Fruit fly (Drosophila melanogaster) whole organism, embryonic: ENCODE measurements around the gene Zasp66.
A peak's percentile ranks its signal among the peaks of the same experiment; 100 is the strongest.

ENCODE experiments used
- Asciz ChIP-seq: fragments of 200-800 bp; sonication (Bioruptor generic); optimal IDR thresholded peaks from 2 replicates; lab custom pipeline; 2017; ENCODE audit warnings: missing biosample characterization, mild to moderate bottlenecking, missing genetic modification characterization, missing genetic modification reagents
- Atf-2 ChIP-seq: fragments of 200-800 bp; sonication (Bioruptor generic); optimal IDR thresholded peaks from 2 replicates; lab custom pipeline; 2016; ENCODE audit warnings: missing biosample characterization, missing genetic modification characterization
- Atf6 ChIP-seq: fragments of 200-800 bp; sonication (Bioruptor generic); IDR thresholded peaks from 2 replicates; pipeline ENCODE4 v1.3.6; 2022; ENCODE audit warnings: missing biosample characterization, missing genetic modification characterization
- CG1024 ChIP-seq: fragments of 200-800 bp; sonication (Bioruptor generic); IDR thresholded peaks from 2 replicates; pipeline ENCODE4 v1.3.6; 2022; ENCODE audit warnings: missing biosample characterization, missing genetic modification characterization
- CG10654 ChIP-seq: fragments of 200-800 bp; sonication (Bioruptor generic); optimal IDR thresholded peaks from 2 replicates; lab custom pipeline; 2016; ENCODE audit warnings: missing biosample characterization, missing genetic modification characterization
- CG11247 ChIP-seq: fragments of 200-800 bp; sonication (Bioruptor generic); IDR thresholded peaks from 2 replicates; pipeline ENCODE4 v1.3.6; 2022; ENCODE audit warnings: missing biosample characterization, missing genetic modification characterization
- CG11696 ChIP-seq: fragments of 200-800 bp; sonication (Bioruptor generic); IDR thresholded peaks from 2 replicates; pipeline ENCODE4 v1.3.6; 2022; ENCODE audit warnings: missing biosample characterization, missing genetic modification characterization
- CG12071 ChIP-seq: fragments of 200-800 bp; sonication (Bioruptor generic); optimal IDR thresholded peaks from 3 replicates; lab custom pipeline; 2018; ENCODE audit warnings: missing biosample characterization, mild to moderate bottlenecking, missing genetic modification characterization
- CG14860 ChIP-seq: fragments of 200-800 bp; sonication (Bioruptor generic); IDR thresholded peaks from 3 replicates; pipeline ENCODE4 v1.3.6; 2022; ENCODE audit warnings: missing biosample characterization, missing genetic modification characterization; ENCODE audit not compliant: partially characterized antibody
- CG17912 ChIP-seq: fragments of 200-800 bp; sonication (Bioruptor generic); optimal IDR thresholded peaks from 2 replicates; lab custom pipeline; 2018; ENCODE audit warnings: missing biosample characterization, mild to moderate bottlenecking, missing genetic modification characterization
- CG2875 ChIP-seq: fragments of 200-800 bp; sonication (Bioruptor generic); optimal IDR thresholded peaks from 2 replicates; lab custom pipeline; 2017; ENCODE audit warnings: missing biosample characterization, mild to moderate bottlenecking, missing genetic modification characterization, missing genetic modification reagents
- CG3065 ChIP-seq: fragments of 200-800 bp; sonication (Bioruptor generic); optimal IDR thresholded peaks from 2 replicates; lab custom pipeline; 2016; ENCODE audit warnings: missing biosample characterization, missing genetic modification characterization
- CG31441 ChIP-seq: fragments of 200-800 bp; sonication (Bioruptor generic); IDR thresholded peaks from 2 replicates; pipeline ENCODE4 v1.3.6; 2022; ENCODE audit warnings: missing biosample characterization, missing genetic modification characterization
- CG33213 ChIP-seq: fragments of 200-800 bp; sonication (Bioruptor generic); optimal IDR thresholded peaks from 3 replicates; lab custom pipeline; 2016; ENCODE audit warnings: missing biosample characterization, missing genetic modification characterization
- CG34224 ChIP-seq: fragments of 200-800 bp; sonication (Bioruptor generic); IDR thresholded peaks from 3 replicates; pipeline ENCODE4 v1.3.6; 2022; ENCODE audit warnings: missing biosample characterization, missing genetic modification characterization; ENCODE audit not compliant: partially characterized antibody
- CG3726 ChIP-seq: fragments of 200-800 bp; sonication (Bioruptor generic); IDR thresholded peaks from 3 replicates; pipeline ENCODE4, ENCODE4 v1.3.6; 2022; ENCODE audit warnings: missing biosample characterization, missing genetic modification characterization
- CG6254 ChIP-seq: fragments of 200-800 bp; sonication (Bioruptor generic); optimal IDR thresholded peaks from 3 replicates; lab custom pipeline; 2017; ENCODE audit warnings: mild to moderate bottlenecking, missing biosample characterization, missing genetic modification reagents, missing genetic modification characterization
- CG7357 ChIP-seq: fragments of 200-800 bp; sonication (Bioruptor generic); IDR thresholded peaks from 3 replicates; pipeline ENCODE4 v1.3.6; 2022; ENCODE audit warnings: missing biosample characterization, missing genetic modification characterization
- CG8388 ChIP-seq: fragments of 200-800 bp; sonication (Bioruptor generic); optimal IDR thresholded peaks from 2 replicates; lab custom pipeline; 2019; ENCODE audit warnings: missing biosample characterization, mild to moderate bottlenecking, missing genetic modification characterization, moderate library complexity
- D19A ChIP-seq: fragments of 200-800 bp; optimal IDR thresholded peaks from 3 replicates; lab custom pipeline; 2019; ENCODE audit warnings: missing biosample characterization, mild to moderate bottlenecking, missing genetic modification characterization, moderate library complexity
- Dip3 ChIP-seq: fragments of 200-800 bp; sonication (Bioruptor generic); optimal IDR thresholded peaks from 3 replicates; lab custom pipeline; 2016; ENCODE audit warnings: missing biosample characterization, missing genetic modification characterization
- ERR ChIP-seq: fragments of 200-800 bp; sonication (Bioruptor generic); optimal IDR thresholded peaks from 2 replicates; lab custom pipeline; 2016; ENCODE audit warnings: missing biosample characterization, missing genetic modification characterization
- Elba2 ChIP-seq: fragments of 200-800 bp; sonication (Bioruptor generic); optimal IDR thresholded peaks from 3 replicates; lab custom pipeline; 2016; ENCODE audit warnings: missing biosample characterization, missing genetic modification characterization
- Gsc ChIP-seq: fragments of 200-800 bp; sonication (Bioruptor generic); IDR thresholded peaks from 2 replicates; pipeline ENCODE4 v1.3.6; 2022; ENCODE audit warnings: missing biosample characterization, missing genetic modification characterization
- Hr51 ChIP-seq, 2 experiments: fragments of 200-800 bp; sonication (Bioruptor generic); optimal IDR thresholded peaks; 2 replicates in 1 of 2; 3 replicates in 1 of 2; lab custom pipeline; 2016 to 2018; ENCODE audit warnings: missing biosample characterization in 2 of 2, missing genetic modification characterization in 2 of 2, mild to moderate bottlenecking in 1 of 2, moderate library complexity in 1 of 2
- Mad ChIP-seq: fragments of 200-800 bp; sonication (Bioruptor generic); optimal IDR thresholded peaks from 2 replicates; lab custom pipeline; 2016; ENCODE audit warnings: missing biosample characterization, missing genetic modification characterization
- Poxn ChIP-seq: fragments of 200-800 bp; sonication (Bioruptor generic); IDR thresholded peaks from 2 replicates; pipeline ENCODE4 v1.3.6; 2022; ENCODE audit warnings: missing biosample characterization, missing genetic modification characterization
- Taf1 ChIP-seq: fragments of 200-800 bp; sonication (Bioruptor generic); IDR thresholded peaks from 2 replicates; pipeline ENCODE4 v1.3.6; 2022; ENCODE audit warnings: missing biosample characterization, missing genetic modification characterization
- Xrp1 ChIP-seq: fragments of 200-800 bp; sonication (Bioruptor generic); IDR thresholded peaks from 2 replicates; pipeline ENCODE4 v1.3.6; 2022; ENCODE audit warnings: missing biosample characterization, missing genetic modification characterization
- ac ChIP-seq: fragments of 200-800 bp; sonication (Bioruptor generic); optimal IDR thresholded peaks from 3 replicates; lab custom pipeline; 2017; ENCODE audit warnings: missing biosample characterization, mild to moderate bottlenecking, missing genetic modification characterization
- amos ChIP-seq: fragments of 200-800 bp; sonication (Bioruptor generic); IDR thresholded peaks from 2 replicates; pipeline ENCODE4 v1.3.6; 2022; ENCODE audit warnings: missing biosample characterization, missing genetic modification characterization; ENCODE audit not compliant: partially characterized antibody
- ap ChIP-seq: fragments of 200-800 bp; sonication (Bioruptor generic); IDR thresholded peaks from 2 replicates; pipeline ENCODE4 v1.3.6; 2022; ENCODE audit warnings: missing biosample characterization, missing genetic modification characterization
- ato ChIP-seq: fragments of 200-800 bp; sonication (Bioruptor generic); IDR thresholded peaks from 2 replicates; pipeline ENCODE4 v1.3.6; 2022; ENCODE audit warnings: missing biosample characterization, missing genetic modification characterization; ENCODE audit not compliant: partially characterized antibody
- br ChIP-seq: fragments of >200 bp; optimal IDR thresholded peaks from 2 replicates; lab custom pipeline; 2017
- chif ChIP-seq, 2 experiments: fragments of 200-800 bp; sonication (Bioruptor generic); optimal IDR thresholded peaks; 3 replicates each; lab custom pipeline; 2016; ENCODE audit warnings: missing biosample characterization in 2 of 2, missing genetic modification characterization in 2 of 2
- corto ChIP-seq: fragments of 200-800 bp; sonication (Bioruptor generic); optimal IDR thresholded peaks from 2 replicates; lab custom pipeline; 2016; ENCODE audit warnings: missing biosample characterization, mild to moderate bottlenecking, missing genetic modification characterization, moderate library complexity
- disco-r ChIP-seq: fragments of 200-800 bp; sonication (Bioruptor generic); optimal IDR thresholded peaks from 2 replicates; lab custom pipeline; 2016; ENCODE audit warnings: missing biosample characterization, missing genetic modification characterization
- grn ChIP-seq: fragments of 200-800 bp; sonication (Bioruptor generic); optimal IDR thresholded peaks from 3 replicates; lab custom pipeline; 2017; ENCODE audit warnings: missing biosample characterization, missing genetic modification characterization
- gsb-n ChIP-seq: fragments of 200-800 bp; sonication (Bioruptor generic); optimal IDR thresholded peaks from 3 replicates; lab custom pipeline; 2018; ENCODE audit warnings: missing biosample characterization, mild to moderate bottlenecking, missing genetic modification characterization
- ham ChIP-seq: fragments of 200-800 bp; sonication (Bioruptor generic); IDR thresholded peaks from 2 replicates; pipeline ENCODE4 v1.3.6; 2022; ENCODE audit warnings: missing biosample characterization, missing genetic modification characterization
- knrl ChIP-seq: fragments of 200-800 bp; sonication (Bioruptor generic); IDR thresholded peaks from 3 replicates; pipeline ENCODE4 v1.3.6; 2022; ENCODE audit warnings: missing biosample characterization, missing genetic modification characterization; ENCODE audit not compliant: partially characterized antibody
- lab ChIP-seq: fragments of 200-800 bp; sonication (Bioruptor generic); optimal IDR thresholded peaks from 3 replicates; lab custom pipeline; 2017; ENCODE audit warnings: missing biosample characterization, missing genetic modification characterization, mild to moderate bottlenecking, moderate library complexity, missing genetic modification reagents
- org-1 ChIP-seq: fragments of 200-800 bp; sonication (Bioruptor generic); optimal IDR thresholded peaks from 2 replicates; lab custom pipeline; 2017; ENCODE audit warnings: missing biosample characterization, missing genetic modification characterization
- pnt ChIP-seq: fragments of 200-800 bp; sonication (Bioruptor generic); optimal IDR thresholded peaks from 3 replicates; lab custom pipeline; 2016; ENCODE audit warnings: missing biosample characterization, missing genetic modification characterization
- pros ChIP-seq: fragments of 200-800 bp; sonication (Bioruptor generic); optimal IDR thresholded peaks from 3 replicates; lab custom pipeline; 2019; ENCODE audit warnings: missing biosample characterization, mild to moderate bottlenecking, missing genetic modification characterization, moderate library complexity
- pzg ChIP-seq: fragments of 200-800 bp; sonication (Bioruptor generic); optimal IDR thresholded peaks from 3 replicates; lab custom pipeline; 2018; ENCODE audit warnings: missing biosample characterization, mild to moderate bottlenecking, missing genetic modification characterization, moderate library complexity
- rib ChIP-seq: fragments of 200-800 bp; sonication (Bioruptor generic); IDR thresholded peaks from 2 replicates; pipeline ENCODE4 v1.3.6; 2022; ENCODE audit warnings: missing biosample characterization, missing genetic modification characterization
- slp2 ChIP-seq: fragments of 200-800 bp; sonication (Bioruptor generic); optimal IDR thresholded peaks from 2 replicates; lab custom pipeline; 2016; ENCODE audit warnings: missing biosample characterization, missing genetic modification characterization
- unc-4 ChIP-seq: fragments of 200-800 bp; sonication (Bioruptor generic); IDR thresholded peaks from 2 replicates; pipeline ENCODE4 v1.3.6; 2022; ENCODE audit warnings: missing biosample characterization, missing genetic modification characterization; ENCODE audit not compliant: partially characterized antibody

Zasp66 gene

DNA sequence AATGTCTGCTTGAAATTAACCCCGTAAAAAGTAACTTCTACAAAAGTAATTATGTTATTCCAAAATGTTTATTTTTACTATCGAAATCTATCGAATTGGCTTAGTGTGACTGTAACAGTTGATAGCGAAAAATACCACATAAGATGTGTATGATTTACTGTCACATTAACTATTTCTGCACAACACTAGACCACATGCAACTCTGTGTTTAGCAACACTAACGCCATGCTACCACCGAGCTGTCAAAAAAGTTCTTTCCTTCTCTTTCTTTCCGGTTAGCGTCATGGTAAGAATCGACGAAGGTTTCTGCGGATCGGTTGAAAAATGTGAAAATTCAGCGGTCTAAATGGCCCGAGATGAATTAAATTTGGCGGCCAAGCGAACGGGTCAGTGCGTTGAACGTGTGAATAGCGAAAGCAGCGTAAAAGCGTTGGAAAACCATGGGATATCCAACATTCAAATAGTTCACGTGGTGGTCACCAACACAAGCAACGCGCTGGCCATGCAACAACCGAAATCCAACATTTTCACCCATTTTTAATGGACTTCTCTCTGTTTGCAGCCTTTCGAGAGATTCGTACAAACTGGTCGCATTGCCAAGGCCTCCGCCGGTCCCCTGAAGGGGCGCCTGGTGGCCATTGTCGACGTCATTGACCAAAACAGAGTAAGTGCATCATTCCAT is 23.3 kb upstream of the Zasp66 start, which contains the start of the genes Nelf-E and RpL14 (continued):
- peak; percentile 95 for TF ChIP-seq Asciz (GFP tag; lab: Kevin White, UChicago)
- TF ChIP-seq corto (GFP tag; lab: Kevin White, UChicago): peak; percentile 8
- TF ChIP-seq Xrp1 (GFP tag; lab: Robert Waterston, UW): peak; percentile 82
- TF ChIP-seq D19A (tag; lab: Kevin White, UChicago): peak; percentile 72
- peak; percentile 92 for TF ChIP-seq Atf6 (GFP tag; lab: Robert Waterston, UW)
- peak; percentile 93 for TF ChIP-seq CG1024 (GFP tag; lab: Robert Waterston, UW)
- TF ChIP-seq ato: 0 out of 2 replicates have a peak, but pooled peaks have one; percentile 14
- TF ChIP-seq ac (GFP tag; lab: Kevin White, UChicago): peak; percentile 92
- TF ChIP-seq CG33213 (GFP tag; lab: Kevin White, UChicago): peak; percentile 98
- TF ChIP-seq org-1 (GFP tag; lab: Kevin White, UChicago): peak; percentile 96
- peak; percentile 89 for TF ChIP-seq CG8388 (GFP tag; lab: Kevin White, UChicago)
- TF ChIP-seq rib (GFP tag; lab: Robert Waterston, UW): peak; percentile 84
- peak; percentile 86 for TF ChIP-seq Atf-2
- TF ChIP-seq Gsc (GFP tag; lab: Robert Waterston, UW): no peak
- TF ChIP-seq CG11247 (GFP tag; lab: Robert Waterston, UW): peak; percentile 96
- peak; percentile 88 for TF ChIP-seq CG6254 (GFP tag; lab: Kevin White, UChicago)
- peak; percentile 95 for TF ChIP-seq disco-r (GFP tag; lab: Kevin White, UChicago)
- peak; percentile 98 for TF ChIP-seq CG17912 (GFP tag; lab: Kevin White, UChicago)
- TF ChIP-seq CG12071 (GFP tag; lab: Kevin White, UChicago): peak; percentile 97
- peak; percentile 84 for TF ChIP-seq ham
- TF ChIP-seq amos: peak; percentile 60
- no peak for TF ChIP-seq grn (GFP tag; lab: Kevin White, UChicago)
- peak; percentile 75 for TF ChIP-seq Taf1
- peak; percentile 94 for TF ChIP-seq slp2
- peak; percentile 38 for TF ChIP-seq pros (GFP tag; lab: Kevin White, UChicago)
- TF ChIP-seq CG2875 (GFP tag; lab: Kevin White, UChicago): peak; percentile 93
- peak; percentile 62 for TF ChIP-seq unc-4
- TF ChIP-seq CG10654 (GFP tag; lab: Kevin White, UChicago): peak; percentile 91
- peak; percentile 86 for TF ChIP-seq CG3065 (GFP tag; lab: Kevin White, UChicago)
- TF ChIP-seq Dip3 (GFP tag; lab: Kevin White, UChicago): peak; percentile 93
- no peak for TF ChIP-seq Elba2 (GFP tag; lab: Kevin White, UChicago)
- TF ChIP-seq chif (GFP tag; optimal IDR thresholded peaks at IDR 0.05; lab: Kevin White, UChicago): peak; percentile 88 to 96
- 0 out of 3 replicates have a peak, but pooled peaks have one; percentile 49 for TF ChIP-seq CG34224 (GFP tag; lab: Robert Waterston, UW)
- peak; percentile 73 for TF ChIP-seq Poxn (GFP tag; lab: Robert Waterston, UW)
- peak; percentile 79 for TF ChIP-seq CG11696 (GFP tag; lab: Robert Waterston, UW)
- peak; percentile 94 for TF ChIP-seq CG31441 (GFP tag; lab: Robert Waterston, UW)
- 0 out of 3 replicates have a peak, but pooled peaks have one; percentile 20 for TF ChIP-seq CG14860
- no peak for TF ChIP-seq br (lab: Kevin White, UChicago)
- TF ChIP-seq CG3726: peak; percentile 39; the same call in 1 of the 3 replicates
- peak; percentile 96 for TF ChIP-seq gsb-n (tag; lab: Kevin White, UChicago)
- TF ChIP-seq ap (GFP tag; lab: Robert Waterston, UW): peak; percentile 89
- TF ChIP-seq pzg (GFP tag; lab: Kevin White, UChicago): peak; percentile 100
- peak; percentile 82 to 97 for TF ChIP-seq Hr51 (GFP tag; optimal IDR thresholded peaks at IDR 0.05; lab: Kevin White, UChicago)
- peak; percentile 96 for TF ChIP-seq Mad (GFP tag; lab: Kevin White, UChicago)
- peak; percentile 59; the same call in 2 of the 3 replicates for TF ChIP-seq knrl (GFP tag; lab: Robert Waterston, UW)
- peak; percentile 99 for TF ChIP-seq lab (GFP tag; lab: Kevin White, UChicago)
- peak; percentile 69 for TF ChIP-seq CG7357 (GFP tag; lab: Robert Waterston, UW)
- TF ChIP-seq pnt (GFP tag; lab: Kevin White, UChicago): peak; percentile 73
- TF ChIP-seq ERR: peak; percentile 92
